Fruit fly (Drosophila melanogaster): Measurements from ENCODE around the gene CG11634.

DNA sequence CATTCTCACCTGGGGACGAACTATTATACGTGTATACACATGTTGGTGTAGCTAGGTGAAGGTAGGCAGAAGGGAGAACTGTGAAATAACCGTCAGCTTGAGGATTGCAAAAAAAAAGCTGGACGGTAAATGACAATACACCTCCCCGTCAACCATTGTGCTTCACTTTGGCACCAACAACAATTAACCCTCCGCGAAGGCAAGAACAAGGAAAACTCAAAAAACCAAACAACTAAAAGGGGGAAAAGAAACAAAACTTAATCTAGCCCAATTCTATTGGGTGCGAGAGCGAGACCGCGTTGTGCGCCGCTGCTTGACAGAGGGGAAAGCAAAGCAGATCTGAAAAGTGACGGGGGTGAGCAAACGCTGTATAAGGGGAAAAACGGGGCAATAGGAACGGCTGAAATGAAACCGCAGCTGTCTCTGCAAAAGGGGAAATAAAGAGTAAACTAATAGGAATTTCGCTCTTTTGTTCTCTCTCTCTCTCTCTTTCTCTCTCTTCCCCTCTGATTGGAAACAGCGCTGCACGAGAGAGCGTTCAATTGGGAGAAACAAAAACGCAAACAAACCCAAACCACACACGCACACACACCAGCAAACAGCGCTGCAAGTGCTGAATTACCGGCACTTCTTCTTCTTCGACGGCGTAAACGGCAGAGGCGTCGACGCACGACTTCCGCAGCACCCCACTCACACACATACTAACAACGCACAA lies 16.9 kb upstream of the CG11634 start:
- TF ChIP-seq CG5204 (GFP tag; optimal IDR thresholded peaks at IDR 0.05) (no peak), toe (GFP tag; optimal IDR thresholded peaks at IDR 0.05) (no peak), Crg-1 (GFP tag; optimal IDR thresholded peaks at IDR 0.05) (no peak), tj (GFP tag; optimal IDR thresholded peaks at IDR 0.05) (no peak), CG7045 (GFP tag; optimal IDR thresholded peaks at IDR 0.05) (no peak), cnc (optimal IDR thresholded peaks at IDR 0.05) (no peak), CG12768 (GFP tag; optimal IDR thresholded peaks at IDR 0.05) (no peak), Hr96 (GFP tag; optimal IDR thresholded peaks at IDR 0.05) (peak; percentile 7), cic (GFP tag; optimal IDR thresholded peaks at IDR 0.05) (no peak), Mnt (GFP tag; optimal IDR thresholded peaks at IDR 0.05) (no peak)
